Worm (Caenorhabditis elegans) whole organism, mixed stage, embryonic: Measurements from ENCODE around the gene set-28.
"Not testable (repeated sequence)": the region's sequence is repeated elsewhere in the genome, so short reads cannot be mapped to it uniquely, and the experiment has no call there.

Experiments
- M03D4.4 ChIP-seq: sonication (generic microtip); optimal IDR thresholded peaks from 2 replicates; lab custom pipeline; 2017; ENCODE audit warnings: mild to moderate bottlenecking, missing genetic modification characterization, missing compliant biosample characterization
- bed-3 ChIP-seq: fragments of 200-800 bp; sonication (Bioruptor generic); optimal IDR thresholded peaks from 3 replicates; lab custom pipeline; 2018; ENCODE audit warnings: mild to moderate bottlenecking, missing genetic modification characterization, moderate library complexity, missing compliant biosample characterization
- ceh-39 ChIP-seq: fragments of 150-350 bp; optimal IDR thresholded peaks from 2 replicates; lab custom pipeline; 2014; ENCODE audit warnings: missing biosample characterization, missing genetic modification characterization
- ceh-43 ChIP-seq: fragments of 200-800 bp; sonication (Bioruptor generic); optimal IDR thresholded peaks from 2 replicates; lab custom pipeline; 2018; ENCODE audit warnings: mild to moderate bottlenecking, missing genetic modification characterization, moderate library complexity, missing compliant biosample characterization
- ceh-83 ChIP-seq: fragments of 200-800 bp; sonication (Bioruptor generic); optimal IDR thresholded peaks from 2 replicates; lab custom pipeline; 2018; ENCODE audit warnings: mild to moderate bottlenecking, missing genetic modification characterization, missing compliant biosample characterization
- elt-1 ChIP-seq: sonication (generic microtip); optimal IDR thresholded peaks from 2 replicates; lab custom pipeline; 2017; ENCODE audit warnings: missing genetic modification characterization, mild to moderate bottlenecking, missing compliant biosample characterization, antibody characterized with exemption, moderate library complexity, borderline replicate concordance; ENCODE audit not compliant: insufficient read depth
- elt-3 ChIP-seq: fragments of 150-350 bp; optimal IDR thresholded peaks from 2 replicates; lab custom pipeline; 2014; ENCODE audit warnings: missing biosample characterization, missing genetic modification characterization
- lsy-2 ChIP-seq: fragments of 150-350 bp; optimal IDR thresholded peaks from 2 replicates; lab custom pipeline; 2014; ENCODE audit warnings: missing biosample characterization, missing genetic modification characterization
- mep-1 ChIP-seq: fragments of 150-350 bp; optimal IDR thresholded peaks from 2 replicates; lab custom pipeline; 2017; ENCODE audit warnings: missing biosample characterization, missing genetic modification reagents, missing genetic modification characterization, inconsistent platforms
- mls-2 ChIP-seq: sonication (generic microtip); optimal IDR thresholded peaks from 2 replicates; lab custom pipeline; 2016; ENCODE audit warnings: mild to moderate bottlenecking, missing genetic modification characterization, moderate library complexity, missing compliant biosample characterization
- nhr-2 ChIP-seq: fragments of 150-350 bp; optimal IDR thresholded peaks from 2 replicates; lab custom pipeline; 2014; ENCODE audit warnings: missing biosample characterization, missing genetic modification characterization
- nhr-28 ChIP-seq: fragments of 150-350 bp; optimal IDR thresholded peaks from 2 replicates; lab custom pipeline; 2014; ENCODE audit warnings: missing biosample characterization, missing genetic modification characterization
- nhr-76 ChIP-seq: sonication (generic microtip); optimal IDR thresholded peaks from 2 replicates; lab custom pipeline; 2017; ENCODE audit warnings: missing biosample characterization, missing genetic modification characterization
- pha-4 ChIP-seq: fragments of 150-350 bp; optimal IDR thresholded peaks from 2 replicates; lab custom pipeline; 2018; ENCODE audit warnings: missing biosample characterization, missing genetic modification reagents, missing genetic modification characterization
- snpc-4 ChIP-seq: fragments of 150-350 bp; optimal IDR thresholded peaks from 2 replicates; lab custom pipeline; 2014; ENCODE audit warnings: missing biosample characterization, missing genetic modification characterization
- sptf-1 ChIP-seq: sonication (generic microtip); optimal IDR thresholded peaks from 2 replicates; lab custom pipeline; 2017; ENCODE audit warnings: mild to moderate bottlenecking, missing genetic modification characterization, moderate library complexity, missing compliant biosample characterization
- tbx-8 ChIP-seq: fragments of 200-800 bp; sonication (Bioruptor generic); optimal IDR thresholded peaks from 2 replicates; lab custom pipeline; 2018; ENCODE audit warnings: mild to moderate bottlenecking, missing genetic modification characterization, moderate library complexity, missing compliant biosample characterization
- unc-120 ChIP-seq: sonication (generic microtip); optimal IDR thresholded peaks from 2 replicates; lab custom pipeline; 2017; ENCODE audit warnings: missing genetic modification characterization, missing compliant biosample characterization; ENCODE audit not compliant: poor library complexity, severe bottlenecking
- unc-39 ChIP-seq: fragments of 150-350 bp; optimal IDR thresholded peaks from 2 replicates; lab custom pipeline; 2014; ENCODE audit warnings: missing biosample characterization, missing genetic modification characterization
- zip-8 ChIP-seq: fragments of 150-350 bp; optimal IDR thresholded peaks from 2 replicates; lab custom pipeline; 2014; ENCODE audit warnings: missing biosample characterization, missing genetic modification characterization

The set-28 gene

DNA sequence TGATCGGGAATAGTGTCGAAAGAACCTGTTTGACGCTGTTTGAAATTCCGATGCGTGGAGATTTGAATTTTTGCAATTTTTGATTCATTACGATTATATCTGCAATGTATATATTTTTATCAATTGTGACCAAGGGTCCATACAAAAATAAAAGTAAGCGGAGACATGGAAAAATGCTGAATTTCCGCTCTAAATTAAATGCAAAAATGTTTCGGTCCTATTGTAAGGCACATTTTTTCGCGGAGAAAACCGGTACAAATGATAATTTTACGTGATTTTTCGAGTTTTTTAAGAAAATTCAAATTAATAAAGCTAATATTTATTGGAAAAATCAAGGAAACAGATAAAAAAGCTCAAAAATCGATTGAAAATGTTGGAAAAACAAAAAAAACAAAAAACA lies at the start of gene set-28:
TSS of gene set-28 (minus strand) at position 101 of the 400 bp plus-strand sequence.
- not testable (repeated sequence) for TF ChIP-seq nhr-76 (tag; lab: Kevin White, UChicago); ceh-43; pha-4

DNA sequence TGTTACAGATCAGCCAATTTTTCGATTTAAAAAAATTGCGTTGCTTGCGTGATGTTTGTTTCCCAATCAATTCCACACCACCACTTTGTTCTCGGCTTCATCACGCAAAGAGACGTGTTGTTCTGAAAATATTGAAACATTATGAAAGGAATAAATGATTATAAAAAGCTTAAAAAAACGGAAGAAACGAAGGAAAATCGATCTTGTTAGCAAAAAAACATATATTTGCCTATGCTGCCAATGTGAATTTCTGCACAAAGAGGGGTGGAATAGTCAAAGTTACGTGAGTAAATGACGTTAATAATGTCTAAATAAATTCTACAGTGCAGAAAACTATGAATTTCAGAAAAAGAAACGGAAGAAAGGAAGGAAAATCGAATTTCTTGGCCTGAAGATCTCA lies 23.7 kb upstream of the set-28 start, which contains the start of gene AC8.10:
TSS of gene AC8.10 (minus strand) at position 101 of the 400 bp plus-strand sequence.
- TF ChIP-seq unc-39, elt-1, ceh-39 (tag; lab: Kevin White, UChicago): not testable (repeated sequence)

DNA sequence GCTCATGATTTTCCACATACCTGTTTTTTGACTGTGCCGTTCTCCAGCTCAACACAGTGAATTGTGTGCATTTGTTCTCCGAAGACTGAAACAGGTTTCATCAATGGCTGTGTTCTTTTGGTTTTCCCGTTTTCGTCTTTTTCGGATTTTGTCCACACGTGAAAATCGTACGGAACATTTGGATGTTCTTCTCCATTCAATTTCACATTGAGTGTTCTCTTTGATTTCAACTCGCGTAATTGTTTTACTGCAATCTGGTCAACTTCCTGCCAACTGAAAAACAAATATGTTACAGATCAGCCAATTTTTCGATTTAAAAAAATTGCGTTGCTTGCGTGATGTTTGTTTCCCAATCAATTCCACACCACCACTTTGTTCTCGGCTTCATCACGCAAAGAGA lies 14.0 kb upstream of the set-28 start, which contains the start of gene AC8.3:
TSS of gene AC8.3 (minus strand) at position 101 of the 400 bp plus-strand sequence.
- TF ChIP-seq zip-8; nhr-2 (tag; lab: Kevin White, UChicago); mep-1 (tag; lab: Kevin White, UChicago): not testable (repeated sequence)

DNA sequence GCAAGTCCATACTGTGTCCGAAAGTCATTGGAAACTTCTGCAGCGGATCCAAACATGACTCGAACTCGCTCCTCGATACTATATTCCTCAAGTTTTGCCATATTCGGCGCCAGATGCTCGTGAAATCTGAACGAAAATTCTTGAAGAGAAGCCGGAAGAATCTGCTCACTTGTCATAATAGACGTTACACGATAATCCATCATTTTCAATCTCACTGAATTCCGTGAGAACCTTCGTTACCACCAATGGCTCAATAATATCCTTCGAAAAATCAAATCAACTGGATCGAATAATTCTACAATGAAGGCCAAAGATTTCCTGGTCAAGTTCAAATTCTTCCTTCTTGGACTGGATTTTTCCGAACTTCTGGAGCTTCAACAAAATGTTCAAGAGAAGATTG lies 4.2 kb downstream of the set-28 start, which contains the start of gene Y73B3B.1:
TSS of gene Y73B3B.1 (minus strand) at position 101 of the 400 bp plus-strand sequence.
- TF ChIP-seq elt-1, unc-120, snpc-4 (tag; lab: Kevin White, UChicago): not testable (repeated sequence)

DNA sequence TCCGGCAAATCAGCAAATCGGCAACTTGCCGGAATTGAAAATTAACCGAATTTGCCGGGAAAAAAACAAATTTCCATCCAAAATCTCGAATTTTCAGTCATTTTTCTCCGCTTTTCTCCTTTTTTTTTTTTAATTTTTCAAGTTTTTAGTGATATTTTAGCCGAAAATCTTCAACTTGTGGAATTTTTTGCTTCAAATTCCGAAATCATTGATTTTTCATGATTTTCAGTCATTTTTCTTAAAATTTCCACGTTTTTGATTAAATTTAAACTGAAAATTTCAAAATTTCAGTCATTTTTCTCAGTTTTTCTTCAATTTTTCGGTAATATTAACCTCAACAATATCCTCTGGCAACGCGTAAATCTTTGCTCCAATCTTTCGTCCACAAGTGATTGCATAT lies 5.7 kb downstream of the set-28 start, which contains the start of gene Y73B3B.3:
TSS of gene Y73B3B.3 (plus strand) at position 301 of the 400 bp plus-strand sequence.
- TF ChIP-seq bed-3 (GFP tag; lab: Kevin White, UChicago); mls-2 (tag; lab: Kevin White, UChicago); nhr-76 (tag; lab: Kevin White, UChicago): not testable (repeated sequence)
- TF ChIP-seq, all 35 proteins: peak for 0; not testable (repeated sequence) for 35

DNA sequence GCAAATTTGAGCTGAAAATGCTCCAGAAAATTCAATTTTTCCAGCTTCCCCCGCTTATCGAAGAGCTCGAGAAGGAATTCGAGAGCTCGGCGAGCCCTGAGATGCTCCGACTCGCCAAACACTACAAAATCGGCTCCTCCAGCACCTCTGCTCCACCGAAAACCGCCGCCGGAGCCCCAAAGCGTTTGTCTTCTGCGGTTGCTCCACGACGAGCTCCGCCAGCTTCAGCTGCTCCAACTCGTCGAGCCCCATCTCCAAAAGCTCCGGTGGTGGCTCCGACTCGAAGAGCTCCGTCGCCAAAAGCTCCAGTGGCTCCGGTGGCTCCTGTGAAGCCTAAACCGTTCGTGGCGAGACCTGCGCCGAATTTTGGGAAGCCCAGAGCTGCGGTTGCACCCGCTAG lies 19.0 kb downstream of the set-28 start:
- TF ChIP-seq mls-2 (tag; lab: Kevin White, UChicago) = no peak
- TF ChIP-seq sptf-1 (tag; lab: Kevin White, UChicago) = no peak
- TF ChIP-seq lsy-2 (tag; lab: Kevin White, UChicago) = no peak
- no peak for TF ChIP-seq elt-3 (tag; lab: Kevin White, UChicago)
- no peak for TF ChIP-seq nhr-2 (tag; lab: Kevin White, UChicago)

DNA sequence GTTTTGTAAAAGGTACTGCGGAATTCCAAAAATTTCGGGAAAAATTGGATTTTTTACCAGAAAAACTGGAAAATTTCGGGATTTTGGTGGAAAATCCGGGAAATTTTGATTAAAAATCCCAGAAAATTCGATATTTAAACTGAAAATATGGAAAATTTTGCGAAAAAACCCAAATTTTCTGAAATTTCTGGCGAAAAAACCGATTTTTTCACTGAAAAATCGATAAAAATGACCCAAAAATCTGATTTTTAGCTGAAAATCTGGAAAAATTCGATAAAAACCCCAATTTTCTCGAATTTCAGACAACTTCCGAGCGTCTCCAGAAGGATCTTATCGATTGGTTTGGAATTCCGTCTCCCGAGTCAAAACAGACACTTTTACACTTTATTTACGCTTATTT lies 22.9 kb downstream of the set-28 start, which contains the start of gene T08D2.8:
TSS of gene T08D2.8 (plus strand) at position 301 of the 400 bp plus-strand sequence.
- TF ChIP-seq ceh-43 (no peak), tbx-8 (GFP tag; lab: Kevin White, UChicago) (no peak), mep-1 (tag; lab: Kevin White, UChicago) (no peak), ceh-83 (no peak), zip-8 (no peak), unc-39 (tag; lab: Kevin White, UChicago) (no peak), M03D4.4 (tag; lab: Kevin White, UChicago) (no peak), mls-2 (tag; lab: Kevin White, UChicago) (no peak), nhr-28 (tag; lab: Kevin White, UChicago) (no peak)
- TF ChIP-seq, all 35 proteins: peak for 0

DNA sequence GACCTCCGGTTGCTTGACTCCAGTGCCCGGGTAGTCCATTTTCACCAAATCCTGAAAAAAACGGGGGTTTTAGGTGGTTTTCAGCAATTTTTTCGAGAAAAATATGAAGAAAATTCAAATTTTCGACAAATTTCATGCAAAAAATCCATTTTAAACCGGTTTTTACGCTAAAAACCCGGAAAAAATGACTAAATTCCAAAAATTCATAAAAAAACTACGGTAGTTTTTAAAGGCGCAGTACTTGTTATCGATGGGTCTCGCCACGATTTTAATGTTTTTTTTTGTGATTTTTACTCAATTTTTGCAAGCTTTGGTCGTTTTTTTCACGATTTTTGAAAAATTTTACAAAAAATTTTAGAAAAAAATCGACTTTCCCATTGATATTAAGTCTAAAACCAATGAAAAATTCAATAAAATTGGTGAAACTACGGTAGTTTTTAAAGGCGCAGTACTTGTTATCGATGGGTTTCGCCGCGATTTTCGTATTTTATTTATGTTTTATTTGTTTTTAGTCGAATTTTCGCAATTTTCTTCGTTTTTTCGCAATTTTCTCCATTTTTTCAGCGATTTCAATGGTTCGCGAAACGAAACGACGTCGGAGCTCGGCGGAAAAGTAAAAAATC lies 33.2 kb downstream of the set-28 start, which contains the start of the genes T08D2.6 and chkr-1:
TSS of gene T08D2.6 (minus strand) at position 51 of the 623 bp plus-strand sequence.
TSS of gene chkr-1 (plus strand) at position 573 of the 623 bp plus-strand sequence.
- not testable (repeated sequence) for TF ChIP-seq unc-120, M03D4.4, elt-1 (tag; lab: Kevin White, UChicago)
